Fruit fly (Drosophila melanogaster) whole organism, adult: ENCODE results near the gene Bap111.

Source experiments
- CG11617 ChIP-seq: fragments of 200-800 bp; sonication (Bioruptor generic); optimal IDR thresholded peaks from 2 replicates; lab custom pipeline; 2017; ENCODE audit warnings: mild to moderate bottlenecking, missing biosample characterization, missing genetic modification reagents, missing genetic modification characterization
- CG12768 ChIP-seq: fragments of 200-800 bp; sonication (Bioruptor generic); optimal IDR thresholded peaks from 2 replicates; lab custom pipeline; 2017; ENCODE audit warnings: missing biosample characterization, missing genetic modification characterization, mild to moderate bottlenecking, moderate library complexity, missing genetic modification reagents
- CG14711 ChIP-seq: fragments of 200-800 bp; sonication (Bioruptor generic); optimal IDR thresholded peaks from 2 replicates; lab custom pipeline; 2018; ENCODE audit warnings: missing biosample characterization, mild to moderate bottlenecking, missing genetic modification characterization, moderate library complexity
- CG1620 ChIP-seq: fragments of 200-800 bp; sonication (Bioruptor generic); optimal IDR thresholded peaks from 2 replicates; lab custom pipeline; 2016; ENCODE audit warnings: missing biosample characterization, missing genetic modification characterization
- CG33017 ChIP-seq: fragments of 200-800 bp; sonication (Bioruptor generic); optimal IDR thresholded peaks from 2 replicates; lab custom pipeline; 2018; ENCODE audit warnings: missing biosample characterization, mild to moderate bottlenecking, missing genetic modification characterization, moderate library complexity
- CG5204 ChIP-seq: fragments of 200-800 bp; sonication (Bioruptor generic); optimal IDR thresholded peaks from 2 replicates; lab custom pipeline; 2016; ENCODE audit warnings: missing biosample characterization, missing genetic modification characterization
- CG7045 ChIP-seq: fragments of 200-800 bp; sonication (Bioruptor generic); optimal IDR thresholded peaks from 2 replicates; lab custom pipeline; 2017; ENCODE audit warnings: missing biosample characterization, mild to moderate bottlenecking, missing genetic modification characterization
- CG7101 ChIP-seq: fragments of 200-800 bp; sonication (Bioruptor generic); optimal IDR thresholded peaks from 2 replicates; lab custom pipeline; 2018; ENCODE audit warnings: missing biosample characterization, mild to moderate bottlenecking, missing genetic modification characterization, moderate library complexity
- Clk ChIP-seq: fragments of 200-800 bp; sonication (Bioruptor generic); optimal IDR thresholded peaks from 2 replicates; lab custom pipeline; 2017; ENCODE audit warnings: missing biosample characterization, missing genetic modification characterization
- Crg-1 ChIP-seq: fragments of 200-800 bp; sonication (Bioruptor generic); optimal IDR thresholded peaks from 2 replicates; lab custom pipeline; 2016; ENCODE audit warnings: missing biosample characterization, missing genetic modification characterization
- Hr96 ChIP-seq: fragments of 200-800 bp; sonication (Bioruptor generic); optimal IDR thresholded peaks from 2 replicates; lab custom pipeline; 2016; ENCODE audit warnings: missing biosample characterization, missing genetic modification characterization
- Mnt ChIP-seq: fragments of 200-800 bp; sonication (Bioruptor generic); optimal IDR thresholded peaks from 2 replicates; lab custom pipeline; 2016; ENCODE audit warnings: missing biosample characterization, mild to moderate bottlenecking, missing genetic modification characterization
- bab1 ChIP-seq: fragments of 200-800 bp; sonication (Bioruptor generic); optimal IDR thresholded peaks from 3 replicates; lab custom pipeline; 2019; ENCODE audit warnings: missing biosample characterization, mild to moderate bottlenecking, missing genetic modification characterization, moderate library complexity
- cic ChIP-seq: fragments of 200-800 bp; sonication (Bioruptor generic); optimal IDR thresholded peaks from 2 replicates; lab custom pipeline; 2017; ENCODE audit warnings: missing biosample characterization, mild to moderate bottlenecking, missing genetic modification characterization, moderate library complexity
- cnc ChIP-seq, 2 experiments: fragments of >200 bp; optimal IDR thresholded peaks; 2 replicates each; lab custom pipeline; 2017
- kay ChIP-seq: fragments of 200-800 bp; sonication (Bioruptor generic); peaks from one replicate; lab custom pipeline; 2016; ENCODE audit warnings: missing biosample characterization, missing genetic modification characterization, borderline replicate concordance
- ovo ChIP-seq: fragments of 200-800 bp; sonication (Bioruptor generic); optimal IDR thresholded peaks from 2 replicates; lab custom pipeline; 2016; ENCODE audit warnings: missing biosample characterization, missing genetic modification characterization
- pad ChIP-seq: fragments of 200-800 bp; sonication (Bioruptor generic); optimal IDR thresholded peaks from 3 replicates; lab custom pipeline; 2017; ENCODE audit warnings: missing biosample characterization, missing genetic modification characterization, mild to moderate bottlenecking, moderate library complexity, missing genetic modification reagents
- tj ChIP-seq: fragments of 200-800 bp; sonication (Bioruptor generic); optimal IDR thresholded peaks from 3 replicates; lab custom pipeline; 2017; ENCODE audit warnings: missing biosample characterization, mild to moderate bottlenecking, missing genetic modification characterization, moderate library complexity
- toe ChIP-seq: fragments of 200-800 bp; sonication (Bioruptor generic); optimal IDR thresholded peaks from 2 replicates; lab custom pipeline; 2016; ENCODE audit warnings: missing biosample characterization, missing genetic modification characterization

Bap111 gene

dm6 chrX:9119671-9120364 is 29.3 kb upstream of the Bap111 start:
- no peak for TF ChIP-seq cic (GFP tag; lab: Kevin White, UChicago)
- no peak for TF ChIP-seq Crg-1 (GFP tag; lab: Kevin White, UChicago)
- TF ChIP-seq CG12768 (GFP tag; lab: Kevin White, UChicago), result no peak
- TF ChIP-seq tj (GFP tag; lab: Kevin White, UChicago), result no peak
- no peak for TF ChIP-seq Clk (GFP tag; lab: Kevin White, UChicago)
- no peak for TF ChIP-seq ovo (GFP tag; lab: Kevin White, UChicago)
- TF ChIP-seq CG5204, result no peak
- no peak for TF ChIP-seq bab1 (GFP tag; lab: Kevin White, UChicago)
- TF ChIP-seq kay (GFP tag; lab: Kevin White, UChicago), result no peak
- TF ChIP-seq toe (GFP tag; lab: Kevin White, UChicago), result no peak
- no peak for TF ChIP-seq CG11617 (GFP tag; lab: Kevin White, UChicago)
- no peak for TF ChIP-seq CG7045
- no peak for TF ChIP-seq CG7101
- TF ChIP-seq Hr96 (GFP tag; lab: Kevin White, UChicago), result no peak
- no peak for TF ChIP-seq CG33017 (tag; lab: Kevin White, UChicago)
- no peak for TF ChIP-seq pad
- TF ChIP-seq cnc (optimal IDR thresholded peaks at IDR 0.05; lab: Kevin White, UChicago), result no peak

DNA sequence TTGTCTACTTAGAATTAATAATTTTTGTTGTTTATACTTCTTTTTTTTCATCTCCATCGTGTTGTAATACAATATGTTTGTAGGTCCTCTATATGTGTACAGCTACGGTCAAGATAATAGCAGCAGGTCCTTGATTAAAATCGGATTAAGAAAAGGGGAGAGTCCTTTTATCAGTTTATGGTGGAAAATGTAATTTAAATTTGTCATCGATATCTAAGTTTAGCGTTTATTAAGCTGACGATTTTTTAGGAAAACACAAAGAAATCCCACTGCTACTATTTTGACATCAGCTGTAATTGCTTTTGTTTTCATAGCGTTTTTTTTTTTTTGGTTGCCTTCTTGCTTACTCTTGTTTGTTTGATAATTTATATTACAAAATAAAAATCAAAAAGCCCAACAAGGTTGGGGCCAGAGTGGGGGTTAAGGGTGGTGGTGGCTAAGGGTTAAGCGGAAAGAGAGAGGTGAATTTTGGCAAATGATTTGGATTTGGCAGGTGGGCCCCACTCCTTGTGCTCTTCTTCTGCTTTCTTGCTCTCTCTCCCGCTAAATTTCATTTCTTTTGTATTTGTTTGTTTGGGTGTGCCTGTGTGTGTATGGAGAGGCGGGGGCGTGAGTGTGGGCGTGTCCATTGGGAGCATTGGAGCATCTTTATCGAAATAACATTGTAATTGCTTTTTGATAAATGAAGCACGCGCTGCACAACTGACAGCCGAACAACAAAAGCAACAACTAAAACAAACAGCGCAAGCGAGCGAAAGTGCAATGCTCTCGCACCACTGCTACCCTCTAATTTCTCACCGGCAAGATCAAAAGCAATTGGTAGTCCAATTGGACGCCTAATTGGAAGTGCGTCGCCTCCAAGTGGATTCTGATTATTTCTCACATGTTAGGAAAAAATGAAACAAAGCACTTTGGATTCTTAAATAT is 28.0 kb upstream of the Bap111 start:
- TF ChIP-seq Crg-1 (GFP tag; lab: Kevin White, UChicago) (no peak), bab1 (GFP tag; lab: Kevin White, UChicago) (peak; percentile 17), CG14711 (peak; percentile 32), toe (GFP tag; lab: Kevin White, UChicago) (no peak), ovo (GFP tag; lab: Kevin White, UChicago) (no peak), Mnt (GFP tag; lab: Kevin White, UChicago) (no peak), CG7101 (no peak), CG7045 (no peak), cic (GFP tag; lab: Kevin White, UChicago) (no peak), CG33017 (tag; lab: Kevin White, UChicago) (no peak)

dm6 chrX:9122492-9122891 is 26.6 kb upstream of the Bap111 start:
- TF ChIP-seq Mnt (GFP tag; lab: Kevin White, UChicago), result no peak
- TF ChIP-seq CG1620 (GFP tag; lab: Kevin White, UChicago), result no peak
- no peak for TF ChIP-seq CG5204
- no peak for TF ChIP-seq CG12768 (GFP tag; lab: Kevin White, UChicago)
- TF ChIP-seq CG7045, result no peak
- no peak for TF ChIP-seq ovo (GFP tag; lab: Kevin White, UChicago)
- no peak for TF ChIP-seq toe (GFP tag; lab: Kevin White, UChicago)
- TF ChIP-seq bab1 (GFP tag; lab: Kevin White, UChicago), result no peak
- TF ChIP-seq cic (GFP tag; lab: Kevin White, UChicago), result no peak
- TF ChIP-seq Crg-1 (GFP tag; lab: Kevin White, UChicago), result no peak

- no peak for TF ChIP-seq bab1 (GFP tag; lab: Kevin White, UChicago)
- no peak for TF ChIP-seq CG1620 (GFP tag; lab: Kevin White, UChicago)
- TF ChIP-seq cnc (optimal IDR thresholded peaks at IDR 0.05; lab: Kevin White, UChicago), result no peak
- no peak for TF ChIP-seq Hr96 (GFP tag; lab: Kevin White, UChicago)
- TF ChIP-seq cic (GFP tag; lab: Kevin White, UChicago), result no peak
- no peak for TF ChIP-seq kay (GFP tag; lab: Kevin White, UChicago)
These were observed 21.7 kb upstream of the Bap111 start for dm6 chrX:9127264-9128011.

- TF ChIP-seq CG33017 (tag; lab: Kevin White, UChicago), result no peak
- no peak for TF ChIP-seq kay (GFP tag; lab: Kevin White, UChicago)
- no peak for TF ChIP-seq pad
- no peak for TF ChIP-seq bab1 (GFP tag; lab: Kevin White, UChicago)
- no peak for TF ChIP-seq CG11617 (GFP tag; lab: Kevin White, UChicago)
- no peak for TF ChIP-seq cnc (optimal IDR thresholded peaks at IDR 0.05; lab: Kevin White, UChicago)
- no peak for TF ChIP-seq CG7101
- TF ChIP-seq CG5204, result no peak
- TF ChIP-seq CG1620 (GFP tag; lab: Kevin White, UChicago), result no peak
- TF ChIP-seq CG7045, result no peak
- no peak for TF ChIP-seq Clk (GFP tag; lab: Kevin White, UChicago)
- TF ChIP-seq ovo (GFP tag; lab: Kevin White, UChicago), result no peak
- no peak for TF ChIP-seq CG14711
These were observed 21.2 kb upstream of the Bap111 start for dm6 chrX:9128012-9128280.

DNA sequence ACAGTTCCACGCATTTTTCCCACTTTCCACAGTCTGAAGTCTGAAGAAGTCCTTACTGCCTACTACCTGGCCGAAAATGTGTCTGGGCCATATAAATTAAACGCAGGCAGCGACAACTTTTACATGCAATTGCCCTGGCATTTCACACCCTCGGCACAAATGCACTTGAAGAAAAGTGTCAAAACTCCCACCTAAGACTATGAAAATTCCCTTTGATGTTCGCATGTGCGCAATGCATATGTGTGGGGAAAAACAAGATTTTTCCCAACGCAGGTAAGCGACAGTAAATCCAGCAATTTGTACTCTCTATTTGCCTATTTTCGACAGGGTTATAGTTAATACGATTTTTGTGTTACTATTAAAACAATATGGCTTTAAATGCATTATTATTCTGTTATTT is 19.7 kb upstream of the Bap111 start:
- TF ChIP-seq CG5204 (no peak), cnc (optimal IDR thresholded peaks at IDR 0.05; lab: Kevin White, UChicago) (no peak)
